Fruit fly (Drosophila melanogaster): Measurements from ENCODE around the gene Rab3-GEF.

Gene Rab3-GEF

dm6 chrX:15120116-15120515 lies 30.6 kb downstream of the Rab3-GEF start (continued):
- TF ChIP-seq Sox15 (GFP tag; optimal IDR thresholded peaks at IDR 0.05), result no peak
- no peak for TF ChIP-seq CG6854 (GFP tag; optimal IDR thresholded peaks at IDR 0.05)
- no peak for TF ChIP-seq esn (GFP tag; optimal IDR thresholded peaks at IDR 0.05)
- no peak for TF ChIP-seq Hr38 (GFP tag; optimal IDR thresholded peaks at IDR 0.05)
- TF ChIP-seq Eip93F (GFP tag; optimal IDR thresholded peaks at IDR 0.05), result no peak
- TF ChIP-seq Lpt (GFP tag; optimal IDR thresholded peaks at IDR 0.05), result no peak
- TF ChIP-seq pdm3 (GFP tag; optimal IDR thresholded peaks at IDR 0.05), result peak; percentile 19
- TF ChIP-seq CG8632 (GFP tag; optimal IDR thresholded peaks at IDR 0.05), result no peak
- no peak for TF ChIP-seq CG7368 (GFP tag; optimal IDR thresholded peaks at IDR 0.05)
- no peak for TF ChIP-seq Hr39 (GFP tag; optimal IDR thresholded peaks at IDR 0.05)
- no peak for TF ChIP-seq Ets96B (tag; optimal IDR thresholded peaks at IDR 0.05)
- no peak for TF ChIP-seq fd85E (GFP tag; optimal IDR thresholded peaks at IDR 0.05)
- TF ChIP-seq CG6792 (GFP tag; optimal IDR thresholded peaks at IDR 0.05), result no peak
- TF ChIP-seq CG11762 (GFP tag; optimal IDR thresholded peaks at IDR 0.05; ENCODE audit: insufficient read depth), result no peak
- no peak for TF ChIP-seq Smox (GFP tag; optimal IDR thresholded peaks at IDR 0.05)
- TF ChIP-seq fkh (GFP tag; optimal IDR thresholded peaks at IDR 0.05), result peak; percentile 14
- no peak for TF ChIP-seq Sox102F (GFP tag; optimal IDR thresholded peaks at IDR 0.05)
- TF ChIP-seq Eip78C (GFP tag), result peak; percentile 47
- no peak for TF ChIP-seq spab (GFP tag; optimal IDR thresholded peaks at IDR 0.05)
- no peak for TF ChIP-seq CG3032 (tag; optimal IDR thresholded peaks at IDR 0.05)
- no peak for TF ChIP-seq CG4318 (GFP tag; optimal IDR thresholded peaks at IDR 0.05)
- TF ChIP-seq OdsH (GFP tag; optimal IDR thresholded peaks at IDR 0.05), result peak; percentile 6
- TF ChIP-seq CG16779 (tag; optimal IDR thresholded peaks at IDR 0.05), result no peak
- peak; percentile 6 for TF ChIP-seq CG6276 (GFP tag; optimal IDR thresholded peaks at IDR 0.05)
- no peak for TF ChIP-seq Met (GFP tag; optimal IDR thresholded peaks at IDR 0.05)

dm6 chrX:15121714-15122113 lies 32.2 kb downstream of the Rab3-GEF start:
- TF ChIP-seq fd85E (GFP tag; optimal IDR thresholded peaks at IDR 0.05) (no peak), CG31627 (GFP tag; optimal IDR thresholded peaks at IDR 0.05) (no peak), Gug (GFP tag; IDR thresholded peaks at IDR 0.05) (no peak), CG3919 (GFP tag; optimal IDR thresholded peaks at IDR 0.05) (no peak)

DNA sequence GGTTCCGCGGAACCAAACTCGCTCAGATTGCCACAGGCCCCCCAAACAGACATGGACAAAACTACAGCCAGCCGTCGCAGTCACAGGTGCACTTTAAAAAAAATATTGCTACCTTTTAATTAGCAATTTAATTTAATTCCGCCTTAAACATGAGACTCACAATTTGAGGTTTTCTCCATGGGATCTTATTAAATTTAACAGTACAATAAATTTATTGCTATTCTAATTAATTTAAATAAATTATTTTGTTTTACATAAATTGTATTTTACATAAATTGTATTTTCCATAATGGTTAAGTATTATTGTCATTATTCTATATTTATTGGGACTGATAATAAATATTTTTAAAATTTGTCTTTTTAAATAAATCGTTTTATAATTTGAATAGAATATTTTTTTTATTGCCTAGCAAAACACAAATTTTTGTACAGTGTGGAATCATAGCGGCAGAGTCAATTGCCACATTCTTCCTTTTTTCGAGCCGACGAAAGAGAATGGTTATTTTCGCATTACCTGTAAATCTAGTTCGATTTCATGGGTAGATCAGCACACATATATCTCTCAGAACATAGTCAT lies 34.0 kb downstream of the Rab3-GEF start:
- TF ChIP-seq acj6 (GFP tag; optimal IDR thresholded peaks at IDR 0.05) (peak; percentile 7), net (GFP tag; optimal IDR thresholded peaks at IDR 0.05) (peak; percentile 23), CG15336 (GFP tag; IDR thresholded peaks at IDR 0.05) (peak; percentile 57), CG10631 (GFP tag; optimal IDR thresholded peaks at IDR 0.05) (peak; percentile 42), CG3032 (tag; optimal IDR thresholded peaks at IDR 0.05) (peak; percentile 49), achi (GFP tag; optimal IDR thresholded peaks at IDR 0.05) (peak; percentile 4), Eip93F (GFP tag; optimal IDR thresholded peaks at IDR 0.05) (no peak), CG32006 (GFP tag; optimal IDR thresholded peaks at IDR 0.05) (peak; percentile 83), CG3919 (GFP tag; optimal IDR thresholded peaks at IDR 0.05) (peak; percentile 7), CG9139 (GFP tag; optimal IDR thresholded peaks at IDR 0.05) (no peak), CG6276 (GFP tag; optimal IDR thresholded peaks at IDR 0.05) (peak; percentile 72), dsx (GFP tag; optimal IDR thresholded peaks at IDR 0.05; ENCODE audit: poor library complexity, severe bottlenecking) (peak; percentile 36), ss (GFP tag; optimal IDR thresholded peaks at IDR 0.05) (peak in 1 of 2 experiments; percentile 18), CG4318 (GFP tag; optimal IDR thresholded peaks at IDR 0.05) (peak; percentile 58), Gug (GFP tag; IDR thresholded peaks at IDR 0.05) (peak; percentile 47; the same call in 1 of the 2 replicates), Lpt (GFP tag; optimal IDR thresholded peaks at IDR 0.05) (peak; percentile 30), OdsH (GFP tag; optimal IDR thresholded peaks at IDR 0.05) (peak; percentile 23), Eip78C (GFP tag) (peak; percentile 29), CG8632 (GFP tag; optimal IDR thresholded peaks at IDR 0.05) (no peak), CG8319 (GFP tag; optimal IDR thresholded peaks at IDR 0.05) (no peak), CG8119 (GFP tag; IDR thresholded peaks at IDR 0.05) (peak; percentile 59; the same call in 2 of the 3 replicates), CG6163 (GFP tag; IDR thresholded peaks at IDR 0.05) (peak; percentile 48; the same call in 2 of the 3 replicates), dac (GFP tag; optimal IDR thresholded peaks at IDR 0.05) (no peak), CG6808 (GFP tag; optimal IDR thresholded peaks at IDR 0.05) (peak; percentile 27), salr (GFP tag; optimal IDR thresholded peaks at IDR 0.05) (peak in 1 of 2 experiments; percentile 75), Ets96B (tag; optimal IDR thresholded peaks at IDR 0.05) (peak; percentile 35), vri (GFP tag; optimal IDR thresholded peaks at IDR 0.05) (no peak), eg (GFP tag; IDR thresholded peaks at IDR 0.05) (peak; percentile 64)
